Worm (Caenorhabditis elegans) whole organism, L1 larva: ENCODE results near the gene klc-2.

ENCODE experiments used
- C04F5.9 ChIP-seq: sonication (generic microtip); optimal IDR thresholded peaks from 2 replicates; lab custom pipeline; 2016; ENCODE audit warnings: missing genetic modification characterization, missing compliant biosample characterization
- Y116A8C.19 ChIP-seq: sonication (generic microtip); optimal IDR thresholded peaks from 2 replicates; lab custom pipeline; 2016; ENCODE audit warnings: missing compliant biosample characterization, missing genetic modification characterization, borderline replicate concordance
- alr-1 ChIP-seq: fragments of 200-800 bp; sonication (Bioruptor generic); optimal IDR thresholded peaks from 2 replicates; lab custom pipeline; 2018; ENCODE audit warnings: borderline replicate concordance, mild to moderate bottlenecking, missing genetic modification characterization, missing compliant biosample characterization
- ceh-63 ChIP-seq: fragments of 200-800 bp; sonication (Bioruptor generic); optimal IDR thresholded peaks from 2 replicates; lab custom pipeline; 2018; ENCODE audit warnings: mild to moderate bottlenecking, missing genetic modification characterization, missing compliant biosample characterization
- ceh-88 ChIP-seq: fragments of 200-800 bp; sonication (Bioruptor generic); IDR thresholded peaks from 2 replicates; pipeline ENCODE4 v1.3.6; 2022; ENCODE audit warnings: missing genetic modification characterization, missing compliant biosample characterization
- ceh-90 ChIP-seq: sonication (generic microtip); optimal IDR thresholded peaks from 2 replicates; lab custom pipeline; 2016; ENCODE audit warnings: missing genetic modification characterization, missing compliant biosample characterization
- dpl-1 ChIP-seq, 3 experiments: fragments of 150-350 bp in 2 of 3; sonication (generic microtip) in 1 of 3; optimal IDR thresholded peaks; 2 replicates each; lab custom pipeline; 2014 to 2017; ENCODE audit warnings: missing biosample characterization in 3 of 3, missing genetic modification characterization in 3 of 3, missing genetic modification reagents in 3 of 3
- efl-3 ChIP-seq: fragments of 200-800 bp; sonication (Bioruptor generic); optimal IDR thresholded peaks from 2 replicates; lab custom pipeline; 2018; ENCODE audit warnings: mild to moderate bottlenecking, missing genetic modification characterization, missing compliant biosample characterization
- egl-13 ChIP-seq: sonication (generic microtip); optimal IDR thresholded peaks from 2 replicates; lab custom pipeline; 2016; ENCODE audit warnings: missing genotype, missing genetic modification reagents, missing genetic modification characterization, missing compliant biosample characterization
- egl-27 ChIP-seq, 2 experiments: fragments of 150-350 bp in 1 of 2; sonication (generic microtip); optimal IDR thresholded peaks; 3 replicates each; lab custom pipeline; 2017 to 2018; ENCODE audit warnings: missing biosample characterization in 2 of 2, missing genetic modification characterization in 2 of 2, missing genetic modification reagents in 2 of 2
- elt-2 ChIP-seq: sonication (generic microtip); optimal IDR thresholded peaks from 2 replicates; lab custom pipeline; 2016; ENCODE audit warnings: missing genetic modification characterization, mild to moderate bottlenecking, inconsistent platforms, missing compliant biosample characterization, missing genetic modification reagents
- fkh-10 ChIP-seq: sonication (generic microtip); optimal IDR thresholded peaks from 2 replicates; lab custom pipeline; 2017; ENCODE audit warnings: missing biosample characterization, missing genetic modification reagents, missing genetic modification characterization
- fos-1 ChIP-seq: fragments of 150-350 bp; optimal IDR thresholded peaks from 2 replicates; lab custom pipeline; 2014; ENCODE audit warnings: missing biosample characterization, missing genetic modification characterization
- grh-1 ChIP-seq: fragments of 200-800 bp; sonication (Bioruptor generic); IDR thresholded peaks from 2 replicates; pipeline ENCODE4 v1.3.6; 2022; ENCODE audit warnings: missing genetic modification reagents, missing genetic modification characterization, missing compliant biosample characterization
- hlh-17 ChIP-seq: fragments of 200-800 bp; sonication (Bioruptor generic); optimal IDR thresholded peaks from 2 replicates; lab custom pipeline; 2018; ENCODE audit warnings: missing genetic modification characterization, mild to moderate bottlenecking, missing compliant biosample characterization, moderate library complexity, borderline replicate concordance
- hlh-4 ChIP-seq: sonication (generic microtip); optimal IDR thresholded peaks from 2 replicates; lab custom pipeline; 2016; ENCODE audit warnings: mild to moderate bottlenecking, missing genetic modification characterization, missing compliant biosample characterization
- hpl-2 ChIP-seq: fragments of 150-350 bp; optimal IDR thresholded peaks from 2 replicates; lab custom pipeline; 2014; ENCODE audit warnings: missing biosample characterization, missing genetic modification reagents, missing genetic modification characterization
- lin-13 ChIP-seq: fragments of 150-350 bp; optimal IDR thresholded peaks from 2 replicates; lab custom pipeline; 2014; ENCODE audit warnings: missing biosample characterization, missing genetic modification reagents, missing genetic modification characterization
- lir-3 ChIP-seq: sonication (generic microtip); optimal IDR thresholded peaks from 2 replicates; lab custom pipeline; 2016; ENCODE audit warnings: mild to moderate bottlenecking, missing genetic modification characterization, moderate library complexity, missing compliant biosample characterization; ENCODE audit not compliant: poor library complexity
- lsy-2 ChIP-seq, 2 experiments: fragments of 150-350 bp; optimal IDR thresholded peaks; 2 replicates each; lab custom pipeline; 2014; ENCODE audit warnings: missing biosample characterization in 2 of 2, missing genetic modification characterization in 2 of 2
- mep-1 ChIP-seq: fragments of 150-350 bp; optimal IDR thresholded peaks from 2 replicates; lab custom pipeline; 2014; ENCODE audit warnings: missing biosample characterization, missing genetic modification characterization
- nhr-11 ChIP-seq: fragments of 150-350 bp; optimal IDR thresholded peaks from 2 replicates; lab custom pipeline; 2014; ENCODE audit warnings: missing biosample characterization, missing genetic modification characterization
- nhr-19 ChIP-seq: fragments of 200-800 bp; sonication (Bioruptor generic); conservative IDR thresholded peaks from 2 replicates; pipeline ENCODE4 v1.3.6; 2022; ENCODE audit warnings: missing genetic modification characterization, missing compliant biosample characterization
- nhr-20 ChIP-seq: sonication (generic microtip); optimal IDR thresholded peaks from 2 replicates; lab custom pipeline; 2016; ENCODE audit warnings: mild to moderate bottlenecking, missing genetic modification characterization, missing compliant biosample characterization
- nhr-237 ChIP-seq: fragments of 150-350 bp; optimal IDR thresholded peaks from 2 replicates; lab custom pipeline; 2014; ENCODE audit warnings: missing biosample characterization, missing genetic modification characterization
- nhr-47 ChIP-seq: sonication (generic microtip); optimal IDR thresholded peaks from 2 replicates; lab custom pipeline; 2016; ENCODE audit warnings: mild to moderate bottlenecking, missing genetic modification characterization, moderate library complexity, missing compliant biosample characterization
- nhr-71 ChIP-seq: sonication (generic microtip); optimal IDR thresholded peaks from 2 replicates; lab custom pipeline; 2016; ENCODE audit warnings: mild to moderate bottlenecking, missing genetic modification characterization, moderate library complexity, missing compliant biosample characterization
- nhr-77 ChIP-seq: fragments of 150-350 bp; optimal IDR thresholded peaks from 2 replicates; lab custom pipeline; 2014; ENCODE audit warnings: missing biosample characterization, missing genetic modification characterization
- nhr-84 ChIP-seq: sonication (generic microtip); optimal IDR thresholded peaks from 2 replicates; lab custom pipeline; 2017; ENCODE audit warnings: missing biosample characterization, missing genetic modification characterization
- nhr-85 ChIP-seq: sonication (generic microtip); peaks from one replicate; lab custom pipeline; 2016; ENCODE audit warnings: missing genetic modification characterization, inconsistent platforms, missing compliant biosample characterization
- pag-3 ChIP-seq: sonication (generic microtip); optimal IDR thresholded peaks from 2 replicates; lab custom pipeline; 2017; ENCODE audit warnings: missing genetic modification characterization, mild to moderate bottlenecking, missing compliant biosample characterization, antibody characterized with exemption, borderline replicate concordance; ENCODE audit not compliant: insufficient read depth
- rnt-1 ChIP-seq: sonication (generic microtip); optimal IDR thresholded peaks from 2 replicates; lab custom pipeline; 2016; ENCODE audit warnings: mild to moderate bottlenecking, missing genetic modification characterization, moderate library complexity, missing compliant biosample characterization
- snu-23 ChIP-seq: sonication (generic microtip); optimal IDR thresholded peaks from 2 replicates; lab custom pipeline; 2016; ENCODE audit warnings: missing genetic modification characterization, missing compliant biosample characterization
- tbx-2 ChIP-seq: sonication (generic microtip); optimal IDR thresholded peaks from 2 replicates; lab custom pipeline; 2016; ENCODE audit warnings: missing genetic modification characterization, missing compliant biosample characterization
- tlp-1 ChIP-seq: fragments of 150-350 bp; optimal IDR thresholded peaks from 2 replicates; lab custom pipeline; 2014; ENCODE audit warnings: missing biosample characterization, missing genetic modification characterization
- unc-130 ChIP-seq: fragments of 150-350 bp; optimal IDR thresholded peaks from 2 replicates; lab custom pipeline; 2017; ENCODE audit warnings: missing biosample characterization, missing genetic modification characterization, inconsistent platforms
- unc-30 ChIP-seq: sonication (generic microtip); optimal IDR thresholded peaks from 2 replicates; lab custom pipeline; 2017; ENCODE audit warnings: missing biosample characterization, missing genetic modification characterization
- unc-62 ChIP-seq: fragments of 150-350 bp; optimal IDR thresholded peaks from 2 replicates; lab custom pipeline; 2014; ENCODE audit warnings: missing biosample characterization, missing genetic modification reagents, missing genetic modification characterization
- unc-86 ChIP-seq: sonication (generic microtip); optimal IDR thresholded peaks from 2 replicates; lab custom pipeline; 2016; ENCODE audit warnings: missing genetic modification characterization, missing compliant biosample characterization
- xbp-1 ChIP-seq: sonication (generic microtip); optimal IDR thresholded peaks from 2 replicates; lab custom pipeline; 2016; ENCODE audit warnings: missing genetic modification characterization, missing compliant biosample characterization
- zag-1 ChIP-seq: fragments of 150-350 bp; optimal IDR thresholded peaks from 2 replicates; lab custom pipeline; 2014; ENCODE audit warnings: missing biosample characterization, missing genetic modification characterization
- zip-4 ChIP-seq: fragments of 200-800 bp; sonication (Bioruptor generic); optimal IDR thresholded peaks from 2 replicates; lab custom pipeline; 2018; ENCODE audit warnings: mild to moderate bottlenecking, missing genetic modification characterization, moderate library complexity, missing compliant biosample characterization
- ztf-11 ChIP-seq, 2 experiments: sonication (generic microtip); optimal IDR thresholded peaks; 2 replicates each; lab custom pipeline; 2016 to 2017; ENCODE audit warnings: missing genetic modification characterization in 2 of 2, missing biosample characterization in 1 of 2, missing compliant biosample characterization in 1 of 2
- ztf-4 ChIP-seq: fragments of 150-350 bp; optimal IDR thresholded peaks from 2 replicates; lab custom pipeline; 2014; ENCODE audit warnings: missing biosample characterization, missing genetic modification characterization

The klc-2 gene

DNA sequence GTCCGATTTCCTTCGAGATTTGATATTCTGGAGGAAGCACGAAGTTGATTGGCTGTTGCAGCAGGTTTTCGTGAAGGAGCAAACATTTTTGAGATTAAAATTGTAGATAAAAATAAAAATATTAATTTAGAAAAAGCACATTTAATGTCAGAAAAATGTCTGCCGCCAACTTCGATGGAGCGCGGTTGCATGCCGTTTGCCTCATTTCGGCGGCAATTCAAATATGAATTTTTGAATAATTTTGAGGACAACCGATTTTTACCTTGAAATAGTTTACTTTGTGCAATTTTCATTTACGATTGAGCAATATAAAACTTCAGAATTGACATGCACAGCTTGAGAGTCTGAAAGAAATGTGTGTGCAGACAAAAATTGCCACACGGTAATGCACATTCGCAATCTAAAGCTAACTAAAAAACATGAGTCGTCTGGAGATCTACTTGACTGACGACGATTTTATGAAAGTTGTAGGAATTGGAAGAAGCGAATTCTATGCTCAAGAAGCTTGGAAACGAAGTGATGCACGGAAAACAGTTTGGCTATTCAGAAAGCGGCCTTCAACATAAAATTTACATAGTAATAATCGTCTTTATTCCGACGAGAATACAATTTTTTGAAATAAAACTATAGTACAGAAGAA is 15.3 kb upstream of the klc-2 start, which contains the start of gene zhit-1 (continued):
- TF ChIP-seq dpl-1 (GFP tag; optimal IDR thresholded peaks at IDR 0.05; lab: Kevin White, UChicago) (peak; percentile 85 to 92 (median 89)), tlp-1 (tag; lab: Kevin White, UChicago) (no peak), unc-86 (tag; lab: Kevin White, UChicago) (no peak), snu-23 (GFP tag; lab: Kevin White, UChicago) (peak; percentile 29), ztf-11 (tag; optimal IDR thresholded peaks at IDR 0.05; lab: Kevin White, UChicago) (no peak), nhr-47 (tag; lab: Kevin White, UChicago) (peak; percentile 52), alr-1 (tag; lab: Kevin White, UChicago) (peak; percentile 85), zip-4 (GFP tag; lab: Kevin White, UChicago) (no peak), lsy-2 (tag; optimal IDR thresholded peaks at IDR 0.05; lab: Kevin White, UChicago) (peak; percentile 21 to 70), nhr-20 (tag; lab: Kevin White, UChicago) (peak; percentile 1)

DNA sequence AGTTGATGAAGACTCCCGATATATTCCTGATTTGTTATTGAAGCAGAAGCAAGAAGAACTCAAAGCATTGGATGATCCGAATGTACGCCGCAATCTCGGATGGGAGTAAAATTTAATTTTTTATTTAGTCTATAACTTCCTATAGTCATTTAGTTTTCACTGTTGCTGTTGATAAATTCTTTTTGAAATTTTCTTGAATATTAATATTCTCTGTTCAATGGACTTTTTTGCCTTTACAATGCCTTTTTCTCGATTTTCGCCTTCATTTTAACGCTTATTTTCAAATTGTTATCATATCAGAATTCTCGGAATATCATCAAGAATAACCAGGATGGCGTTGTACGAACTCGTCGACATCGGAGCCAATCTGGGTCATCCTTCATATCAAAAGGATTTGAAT is 13.1 kb upstream of the klc-2 start, which contains the start of gene crn-2:
Gene crn-2, plus strand, starts transcription at position 301 of the 400 bp plus-strand sequence.
- TF ChIP-seq hpl-2 (GFP tag; lab: Kevin White, UChicago) = no peak
- TF ChIP-seq zag-1 (tag; lab: Kevin White, UChicago) = no peak
- no peak for TF ChIP-seq rnt-1
- no peak for TF ChIP-seq fkh-10 (GFP tag; lab: Kevin White, UChicago)
- no peak for TF ChIP-seq nhr-237
- no peak for TF ChIP-seq lir-3 (tag; lab: Kevin White, UChicago)

ce11 chrV:5593406-5593805 is 12.2 kb upstream of the klc-2 start, which contains the start of gene mrpl-48:
TSS of gene mrpl-48 (plus strand) at chrV:5593706.
- TF ChIP-seq xbp-1 (tag; lab: Kevin White, UChicago) (no peak), mep-1 (no peak), nhr-11 (tag; lab: Kevin White, UChicago) (no peak), ztf-4 (tag; lab: Kevin White, UChicago) (no peak), nhr-47 (tag; lab: Kevin White, UChicago) (no peak), unc-130 (tag; lab: Kevin White, UChicago) (no peak), nhr-77 (tag; lab: Kevin White, UChicago) (no peak), lin-13 (GFP tag; lab: Kevin White, UChicago) (no peak), tlp-1 (tag; lab: Kevin White, UChicago) (no peak), unc-86 (tag; lab: Kevin White, UChicago) (no peak), unc-62 (GFP tag; lab: Kevin White, UChicago) (no peak)

- TF ChIP-seq Y116A8C.19 = no peak
- TF ChIP-seq nhr-71 (tag; lab: Kevin White, UChicago) = peak; percentile 87
- TF ChIP-seq C04F5.9 = peak; percentile 37
- peak; percentile 27 for TF ChIP-seq nhr-237
- TF ChIP-seq elt-2 (tag; lab: Kevin White, UChicago) = no peak
- TF ChIP-seq nhr-19 (GFP tag; lab: Robert Waterston, UW) = peak; percentile 82
- TF ChIP-seq grh-1 (GFP tag; lab: Robert Waterston, UW) = peak; percentile 56; the same call in 1 of the 2 replicates
- peak; percentile 81 for TF ChIP-seq nhr-85
- TF ChIP-seq ceh-88 = no peak
- TF ChIP-seq fkh-10 (GFP tag; lab: Kevin White, UChicago) = no peak
- TF ChIP-seq dpl-1 (GFP tag; optimal IDR thresholded peaks at IDR 0.05; lab: Kevin White, UChicago) = peak; percentile 74 to 85 (median 84)
- TF ChIP-seq ceh-90 (tag; lab: Kevin White, UChicago) = no peak
- peak; percentile 69 for TF ChIP-seq ztf-4 (tag; lab: Kevin White, UChicago)
- peak; percentile 77 for TF ChIP-seq tbx-2
- TF ChIP-seq egl-27 (tag; optimal IDR thresholded peaks at IDR 0.05; lab: Kevin White, UChicago) = no peak
- TF ChIP-seq unc-30 (tag; lab: Kevin White, UChicago) = peak; percentile 2
- peak; percentile 88 for TF ChIP-seq snu-23 (GFP tag; lab: Kevin White, UChicago)
- TF ChIP-seq nhr-84 (tag; lab: Kevin White, UChicago) = peak; percentile 43
- TF ChIP-seq egl-13 (tag; lab: Kevin White, UChicago) = no peak
- no peak for TF ChIP-seq ceh-63 (GFP tag; lab: Kevin White, UChicago)
- TF ChIP-seq efl-3 = no peak
- no peak for TF ChIP-seq hlh-17 (GFP tag; lab: Kevin White, UChicago)
- no peak for TF ChIP-seq pag-3 (tag; lab: Kevin White, UChicago)
- no peak for TF ChIP-seq hlh-4
- TF ChIP-seq fos-1 = peak; percentile 73
- TF ChIP-seq mep-1 = peak; percentile 94
- peak; percentile 77 for TF ChIP-seq lin-13 (GFP tag; lab: Kevin White, UChicago)
Observed at ce11 chrV:5592323-5592722, 11.1 kb upstream of the klc-2 start, which contains the start of gene vps-37. TSS of gene vps-37 (plus strand) at chrV:5592700.
